Worm (Caenorhabditis elegans) whole organism, L4/young adult: Measurements from ENCODE around the gene B0454.8.

Experiments used
- W03F9.2 ChIP-seq: fragments of 150-350 bp; optimal IDR thresholded peaks from 2 replicates; lab custom pipeline; 2014; ENCODE audit warnings: missing biosample characterization, missing genetic modification characterization
- him-1 ChIP-seq: sonication (generic microtip); optimal IDR thresholded peaks from 2 replicates; lab custom pipeline; 2016; ENCODE audit warnings: missing genotype, missing genetic modification reagents, missing genetic modification characterization, missing compliant biosample characterization

DNA sequence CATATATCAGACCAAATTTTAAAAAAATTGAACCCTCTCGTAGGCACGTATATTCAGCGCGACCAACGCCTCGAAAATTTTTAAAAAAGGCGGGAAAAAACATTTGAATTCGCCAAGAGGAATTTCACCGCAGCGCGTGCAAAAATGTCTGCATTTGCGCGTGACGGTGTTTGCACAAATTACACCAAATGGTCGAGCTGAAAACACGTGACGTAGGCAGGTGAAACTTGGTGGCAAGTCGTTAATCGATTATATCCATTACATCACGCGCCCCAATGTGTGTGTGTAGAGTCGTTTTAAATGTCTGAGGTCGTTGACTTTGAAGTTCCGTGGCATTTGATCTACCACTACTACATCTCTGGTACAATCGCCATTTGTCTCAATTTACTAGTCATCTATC lies 7.4 kb upstream of the B0454.8 start, which contains the start of gene sri-31:
- TF ChIP-seq W03F9.2 (tag; lab: Kevin White, UChicago) = no peak
- no peak for TF ChIP-seq him-1 (tag; lab: Kevin White, UChicago)
